Worm (Caenorhabditis elegans) whole organism, L3 larva: ENCODE results near the gene T01G5.8.

Source experiments
- R02D3.7 ChIP-seq: fragments of 150-350 bp; optimal IDR thresholded peaks from 2 replicates; lab custom pipeline; 2014; ENCODE audit warnings: missing biosample characterization, missing genetic modification characterization
- aly-2 ChIP-seq: fragments of 150-350 bp; optimal IDR thresholded peaks from 2 replicates; lab custom pipeline; 2014; ENCODE audit warnings: missing biosample characterization, missing genetic modification characterization
- ama-1 ChIP-seq: fragments of 150-350 bp; optimal IDR thresholded peaks from 2 replicates; lab custom pipeline; 2018
- ceh-9 ChIP-seq: sonication (generic microtip); optimal IDR thresholded peaks from 2 replicates; lab custom pipeline; 2018; ENCODE audit warnings: missing biosample characterization, missing genetic modification characterization
- elt-1 ChIP-seq: fragments of 150-350 bp; optimal IDR thresholded peaks from 2 replicates; lab custom pipeline; 2014; ENCODE audit warnings: missing biosample characterization, missing genetic modification characterization
- elt-3 ChIP-seq, 3 experiments: fragments of 150-350 bp in 1 of 3; sonication (generic microtip) in 2 of 3; optimal IDR thresholded peaks; 2 replicates in 2 of 3; 4 replicates in 1 of 3; lab custom pipeline; 2014 to 2017; ENCODE audit warnings: missing biosample characterization in 3 of 3, missing genetic modification characterization in 3 of 3
- fos-1 ChIP-seq: fragments of 150-350 bp; optimal IDR thresholded peaks from 2 replicates; lab custom pipeline; 2014; ENCODE audit warnings: missing biosample characterization, missing genetic modification characterization
- nhr-11 ChIP-seq: fragments of 150-350 bp; optimal IDR thresholded peaks from 2 replicates; lab custom pipeline; 2014; ENCODE audit warnings: missing biosample characterization, missing genetic modification characterization
- nhr-12 ChIP-seq: fragments of 150-350 bp; optimal IDR thresholded peaks from 2 replicates; lab custom pipeline; 2014; ENCODE audit warnings: missing biosample characterization, missing genetic modification characterization
- nhr-23 ChIP-seq: fragments of 150-350 bp; optimal IDR thresholded peaks from 2 replicates; lab custom pipeline; 2014; ENCODE audit warnings: missing biosample characterization, missing genetic modification reagents, missing genetic modification characterization
- nhr-76 ChIP-seq: fragments of 150-350 bp; sonication (generic microtip); optimal IDR thresholded peaks from 5 replicates; lab custom pipeline; 2014; ENCODE audit warnings: missing biosample characterization, missing genetic modification characterization
- nhr-77 ChIP-seq: fragments of 150-350 bp; optimal IDR thresholded peaks from 2 replicates; lab custom pipeline; 2014; ENCODE audit warnings: missing biosample characterization, missing genetic modification characterization
- unc-62 ChIP-seq: fragments of 150-350 bp; sonication (generic microtip); optimal IDR thresholded peaks from 4 replicates; lab custom pipeline; 2014; ENCODE audit warnings: missing biosample characterization, missing genetic modification reagents, missing genetic modification characterization
- ztf-11 ChIP-seq: fragments of 150-350 bp; optimal IDR thresholded peaks from 2 replicates; lab custom pipeline; 2014; ENCODE audit warnings: missing biosample characterization, missing genetic modification characterization

- TF ChIP-seq R02D3.7 (tag; lab: Kevin White, UChicago) (no peak), nhr-12 (tag; lab: Kevin White, UChicago) (no peak), fos-1 (no peak), elt-1 (no peak), ztf-11 (tag; lab: Kevin White, UChicago) (no peak), nhr-76 (tag; lab: Kevin White, UChicago) (no peak), nhr-11 (tag; lab: Kevin White, UChicago) (no peak), nhr-23 (no peak), ceh-9 (tag; lab: Kevin White, UChicago) (no peak), elt-3 (tag; optimal IDR thresholded peaks at IDR 0.05; lab: Kevin White, UChicago) (no peak), aly-2 (tag; lab: Kevin White, UChicago) (no peak), nhr-77 (tag; lab: Kevin White, UChicago) (no peak), unc-62 (no peak), ama-1 (lab: Kevin White, UChicago) (no peak)
Measured at ce11 chrV:15068378-15068777, 47.7 kb upstream of the T01G5.8 start, which contains the start of gene dnj-3.
